Fruit fly (Drosophila melanogaster) Kc167 (cell line): ENCODE measurements around the gene Cnx99A.

Experiments
- Myc ChIP-seq: fragments of >200 bp; optimal IDR thresholded peaks from 2 replicates; lab custom pipeline; 2017; ENCODE audit warnings: missing external identifiers
- Sin3A ChIP-seq: fragments of >200 bp; optimal IDR thresholded peaks from 2 replicates; lab custom pipeline; 2018; ENCODE audit warnings: missing external identifiers
- h ChIP-seq: fragments of >200 bp; optimal IDR thresholded peaks from 3 replicates; lab custom pipeline; 2018; ENCODE audit warnings: missing external identifiers
- insv ChIP-seq: fragments of >200 bp; optimal IDR thresholded peaks from 3 replicates; lab custom pipeline; 2018; ENCODE audit warnings: missing external identifiers
- psq ChIP-seq: fragments of >200 bp; optimal IDR thresholded peaks from 2 replicates; lab custom pipeline; 2017; ENCODE audit warnings: missing external identifiers
- ttk ChIP-seq: sonication (Bioruptor generic); optimal IDR thresholded peaks from 2 replicates; lab custom pipeline; 2017; ENCODE audit warnings: missing external identifiers

Cnx99A gene

dm6 chr3R:29304094-29304493 is 15.3 kb downstream of the Cnx99A start:
- TF ChIP-seq psq (lab: Kevin White, UChicago) (no peak), Sin3A (lab: Kevin White, UChicago) (no peak), ttk (lab: Kevin White, UChicago) (no peak), Myc (no peak), insv (lab: Kevin White, UChicago) (no peak), h (no peak)

dm6 chr3R:29299758-29300437 is 19.5 kb downstream of the Cnx99A start:
- no peak for TF ChIP-seq ttk (lab: Kevin White, UChicago)
- no peak for TF ChIP-seq Sin3A (lab: Kevin White, UChicago)
- TF ChIP-seq h, result no peak
- TF ChIP-seq psq (lab: Kevin White, UChicago), result no peak
- no peak for TF ChIP-seq insv (lab: Kevin White, UChicago)
- TF ChIP-seq Myc, result no peak

dm6 chr3R:29297815-29298214 is 21.6 kb downstream of the Cnx99A start:
- TF ChIP-seq h, result no peak
- TF ChIP-seq Sin3A (lab: Kevin White, UChicago), result no peak
- TF ChIP-seq psq (lab: Kevin White, UChicago), result no peak
- TF ChIP-seq insv (lab: Kevin White, UChicago), result no peak
- TF ChIP-seq ttk (lab: Kevin White, UChicago), result no peak
- TF ChIP-seq Myc, result no peak

- TF ChIP-seq insv (lab: Kevin White, UChicago) (no peak), Myc (no peak), psq (lab: Kevin White, UChicago) (no peak), h (no peak), ttk (lab: Kevin White, UChicago) (no peak), Sin3A (lab: Kevin White, UChicago) (no peak)
Measured at dm6 chr3R:29297080-29297479, 22.4 kb downstream of the Cnx99A start, which contains the start of gene CG14506. Gene CG14506 (minus strand): TSS chr3R:29297180.

dm6 chr3R:29293457-29293856 is 26.0 kb downstream of the Cnx99A start:
- no peak for TF ChIP-seq h

- TF ChIP-seq ttk (lab: Kevin White, UChicago) (no peak), insv (lab: Kevin White, UChicago) (no peak), psq (lab: Kevin White, UChicago) (no peak), h (no peak), Myc (no peak), Sin3A (lab: Kevin White, UChicago) (no peak)
Measured at dm6 chr3R:29291932-29292331, 27.5 kb downstream of the Cnx99A start.

dm6 chr3R:29290588-29291530 is 28.6 kb downstream of the Cnx99A start:
- TF ChIP-seq Sin3A (lab: Kevin White, UChicago) (no peak), h (no peak), insv (lab: Kevin White, UChicago) (no peak), ttk (lab: Kevin White, UChicago) (no peak)

dm6 chr3R:29287320-29287957 is 32.0 kb downstream of the Cnx99A start:
- TF ChIP-seq Myc (no peak), psq (lab: Kevin White, UChicago) (no peak), ttk (lab: Kevin White, UChicago) (no peak), h (no peak), Sin3A (lab: Kevin White, UChicago) (no peak), insv (lab: Kevin White, UChicago) (no peak)

dm6 chr3R:29284315-29284714 is 35.1 kb downstream of the Cnx99A start:
- TF ChIP-seq Sin3A (lab: Kevin White, UChicago) (no peak), Myc (no peak), ttk (lab: Kevin White, UChicago) (no peak), insv (lab: Kevin White, UChicago) (no peak), h (no peak), psq (lab: Kevin White, UChicago) (no peak)

- no peak for TF ChIP-seq Sin3A (lab: Kevin White, UChicago)
- TF ChIP-seq psq (lab: Kevin White, UChicago), result no peak
- no peak for TF ChIP-seq insv (lab: Kevin White, UChicago)
- no peak for TF ChIP-seq ttk (lab: Kevin White, UChicago)
- no peak for TF ChIP-seq h
- no peak for TF ChIP-seq Myc
Measured at dm6 chr3R:29282939-29283616, 36.4 kb downstream of the Cnx99A start.
